Fruit fly (Drosophila melanogaster) whole organism, prepupa: ENCODE data around the gene shd.

Experiments used
- Blimp-1 ChIP-seq: fragments of 200-800 bp; sonication (Bioruptor generic); optimal IDR thresholded peaks from 3 replicates; lab custom pipeline; 2017; ENCODE audit warnings: missing biosample characterization, missing genetic modification characterization, mild to moderate bottlenecking, moderate library complexity, missing genetic modification reagents
- CG10669 ChIP-seq: fragments of 200-800 bp; sonication (Bioruptor generic); optimal IDR thresholded peaks from 3 replicates; lab custom pipeline; 2018; ENCODE audit warnings: missing biosample characterization, mild to moderate bottlenecking, missing genetic modification characterization, moderate library complexity
- CG11294 ChIP-seq: fragments of 200-800 bp; sonication (Bioruptor generic); IDR thresholded peaks from 2 replicates; pipeline ENCODE4 v1.3.6; 2022; ENCODE audit warnings: missing biosample characterization, missing genetic modification characterization
- CG11902 ChIP-seq: fragments of 200-800 bp; sonication (Bioruptor generic); optimal IDR thresholded peaks from 3 replicates; lab custom pipeline; 2016; ENCODE audit warnings: missing biosample characterization, missing genetic modification characterization
- CG15336 ChIP-seq: fragments of 200-800 bp; sonication (Bioruptor generic); IDR thresholded peaks from 2 replicates; pipeline ENCODE4 v1.3.6; 2022; ENCODE audit warnings: missing biosample characterization, missing genetic modification characterization
- CG1621 ChIP-seq: fragments of 200-800 bp; sonication (Bioruptor generic); optimal IDR thresholded peaks from 3 replicates; lab custom pipeline; 2018; ENCODE audit warnings: missing biosample characterization, mild to moderate bottlenecking, missing genetic modification characterization
- CG16779 ChIP-seq: fragments of 200-800 bp; sonication (Bioruptor generic); optimal IDR thresholded peaks from 3 replicates; lab custom pipeline; 2017; ENCODE audit warnings: missing biosample characterization, mild to moderate bottlenecking, missing genetic modification characterization
- CG32006 ChIP-seq: fragments of 200-800 bp; sonication (Bioruptor generic); optimal IDR thresholded peaks from 3 replicates; lab custom pipeline; 2017; ENCODE audit warnings: missing biosample characterization, mild to moderate bottlenecking, missing genetic modification characterization
- CG34406 ChIP-seq: fragments of 200-800 bp; sonication (Bioruptor generic); optimal IDR thresholded peaks from 3 replicates; lab custom pipeline; 2016; ENCODE audit warnings: missing biosample characterization, missing genetic modification characterization
- CG3919 ChIP-seq: fragments of 200-800 bp; sonication (Bioruptor generic); optimal IDR thresholded peaks from 3 replicates; lab custom pipeline; 2016; ENCODE audit warnings: missing biosample characterization, missing genetic modification characterization
- CG6163 ChIP-seq: fragments of 200-800 bp; sonication (Bioruptor generic); IDR thresholded peaks from 3 replicates; pipeline ENCODE4 v1.3.6; 2022; ENCODE audit warnings: missing biosample characterization, missing genetic modification characterization
- CG6276 ChIP-seq: fragments of 200-800 bp; sonication (Bioruptor generic); optimal IDR thresholded peaks from 2 replicates; lab custom pipeline; 2017; ENCODE audit warnings: missing biosample characterization, mild to moderate bottlenecking, missing genetic modification characterization
- CG6792 ChIP-seq: fragments of 200-800 bp; sonication (Bioruptor generic); optimal IDR thresholded peaks from 3 replicates; lab custom pipeline; 2016; ENCODE audit warnings: missing biosample characterization, missing genetic modification characterization
- CG6808 ChIP-seq: fragments of 200-800 bp; sonication (Bioruptor generic); optimal IDR thresholded peaks from 3 replicates; lab custom pipeline; 2017; ENCODE audit warnings: missing biosample characterization, missing genetic modification characterization, mild to moderate bottlenecking, moderate library complexity, missing genetic modification reagents
- CG6854 ChIP-seq: fragments of 200-800 bp; sonication (Bioruptor generic); optimal IDR thresholded peaks from 2 replicates; lab custom pipeline; 2017; ENCODE audit warnings: missing biosample characterization, mild to moderate bottlenecking, missing genetic modification characterization
- CG7368 ChIP-seq: fragments of 200-800 bp; sonication (Bioruptor generic); optimal IDR thresholded peaks from 3 replicates; lab custom pipeline; 2016; ENCODE audit warnings: missing biosample characterization, missing genetic modification characterization
- CG8119 ChIP-seq: fragments of 200-800 bp; sonication (Bioruptor generic); IDR thresholded peaks from 3 replicates; pipeline ENCODE4 v1.3.6; 2022; ENCODE audit warnings: missing biosample characterization, missing genetic modification characterization
- CG8632 ChIP-seq: fragments of 200-800 bp; sonication (Bioruptor generic); optimal IDR thresholded peaks from 3 replicates; lab custom pipeline; 2016; ENCODE audit warnings: missing biosample characterization, missing genetic modification characterization
- CG9139 ChIP-seq: fragments of 200-800 bp; sonication (Bioruptor generic); optimal IDR thresholded peaks from 3 replicates; lab custom pipeline; 2017; ENCODE audit warnings: missing biosample characterization, mild to moderate bottlenecking, missing genetic modification characterization
- Eip75B ChIP-seq: fragments of 200-800 bp; sonication (Bioruptor generic); optimal IDR thresholded peaks from 3 replicates; lab custom pipeline; 2016; ENCODE audit warnings: missing biosample characterization, missing genetic modification characterization
- Eip78C ChIP-seq: fragments of 200-800 bp; sonication (Bioruptor generic); peaks from one replicate; lab custom pipeline; 2016; ENCODE audit warnings: missing biosample characterization, missing genetic modification characterization
- Eip93F ChIP-seq: fragments of 200-800 bp; sonication (Bioruptor generic); optimal IDR thresholded peaks from 2 replicates; lab custom pipeline; 2016; ENCODE audit warnings: missing biosample characterization, mild to moderate bottlenecking, missing genetic modification characterization
- Ets96B ChIP-seq: fragments of 200-800 bp; optimal IDR thresholded peaks from 2 replicates; lab custom pipeline; 2019; ENCODE audit warnings: missing biosample characterization, mild to moderate bottlenecking, missing genetic modification characterization, moderate library complexity
- Gug ChIP-seq: fragments of 200-800 bp; sonication (Bioruptor generic); IDR thresholded peaks from 2 replicates; pipeline ENCODE4 v1.3.6; 2022; ENCODE audit warnings: missing biosample characterization, missing genetic modification characterization
- Hr38 ChIP-seq: sonication (Bioruptor generic); optimal IDR thresholded peaks from 2 replicates; lab custom pipeline; 2016; ENCODE audit warnings: missing biosample characterization, missing genetic modification characterization
- Hr4 ChIP-seq: fragments of 200-800 bp; sonication (Bioruptor generic); optimal IDR thresholded peaks from 3 replicates; lab custom pipeline; 2016; ENCODE audit warnings: missing biosample characterization, missing genetic modification characterization
- Lpt ChIP-seq: fragments of 200-800 bp; sonication (Bioruptor generic); optimal IDR thresholded peaks from 3 replicates; lab custom pipeline; 2016; ENCODE audit warnings: missing biosample characterization, missing genetic modification characterization
- Met ChIP-seq: fragments of 200-800 bp; sonication (Bioruptor generic); optimal IDR thresholded peaks from 3 replicates; lab custom pipeline; 2016; ENCODE audit warnings: missing biosample characterization, missing genetic modification characterization
- Smox ChIP-seq: fragments of 200-800 bp; sonication (Bioruptor generic); optimal IDR thresholded peaks from 3 replicates; lab custom pipeline; 2016; ENCODE audit warnings: missing biosample characterization, missing genetic modification characterization
- Sox102F ChIP-seq: fragments of 200-800 bp; sonication (Bioruptor generic); optimal IDR thresholded peaks from 2 replicates; lab custom pipeline; 2016; ENCODE audit warnings: missing biosample characterization, mild to moderate bottlenecking, missing genetic modification characterization
- Sox14 ChIP-seq: fragments of 200-800 bp; sonication (Bioruptor generic); optimal IDR thresholded peaks from 3 replicates; lab custom pipeline; 2016; ENCODE audit warnings: missing biosample characterization, missing genetic modification characterization
- Sox15 ChIP-seq: fragments of 200-800 bp; sonication (Bioruptor generic); optimal IDR thresholded peaks from 3 replicates; lab custom pipeline; 2016; ENCODE audit warnings: missing biosample characterization, missing genetic modification characterization
- acj6 ChIP-seq: fragments of 200-800 bp; sonication (Bioruptor generic); optimal IDR thresholded peaks from 3 replicates; lab custom pipeline; 2016; ENCODE audit warnings: missing biosample characterization, missing genetic modification characterization
- cyc ChIP-seq: fragments of 200-800 bp; sonication (Bioruptor generic); optimal IDR thresholded peaks from 3 replicates; lab custom pipeline; 2016; ENCODE audit warnings: missing biosample characterization, missing genetic modification characterization
- dac ChIP-seq: fragments of 200-800 bp; sonication (Bioruptor generic); optimal IDR thresholded peaks from 2 replicates; lab custom pipeline; 2017; ENCODE audit warnings: missing biosample characterization, mild to moderate bottlenecking, missing genetic modification characterization
- dsx ChIP-seq: fragments of 200-800 bp; optimal IDR thresholded peaks from 3 replicates; lab custom pipeline; 2019; ENCODE audit warnings: missing biosample characterization, mild to moderate bottlenecking, missing genetic modification characterization, moderate library complexity; ENCODE audit not compliant: poor library complexity, severe bottlenecking
- eg ChIP-seq: fragments of 200-800 bp; sonication (Bioruptor generic); IDR thresholded peaks from 3 replicates; pipeline ENCODE4 v1.3.6; 2022; ENCODE audit warnings: missing biosample characterization, missing genetic modification characterization
- esn ChIP-seq: fragments of 200-800 bp; sonication (Bioruptor generic); optimal IDR thresholded peaks from 2 replicates; lab custom pipeline; 2016; ENCODE audit warnings: missing biosample characterization, mild to moderate bottlenecking, missing genetic modification characterization, moderate library complexity
- fd85E ChIP-seq: fragments of 200-800 bp; sonication (Bioruptor generic); optimal IDR thresholded peaks from 3 replicates; lab custom pipeline; 2016; ENCODE audit warnings: missing biosample characterization, missing genetic modification characterization
- fkh ChIP-seq: fragments of 200-800 bp; sonication (Bioruptor generic); optimal IDR thresholded peaks from 3 replicates; lab custom pipeline; 2017; ENCODE audit warnings: missing biosample characterization, mild to moderate bottlenecking, missing genetic modification characterization, moderate library complexity
- net ChIP-seq: fragments of 200-800 bp; sonication (Bioruptor generic); optimal IDR thresholded peaks from 3 replicates; lab custom pipeline; 2016; ENCODE audit warnings: missing biosample characterization, missing genetic modification characterization
- salr ChIP-seq, 2 experiments: fragments of 200-800 bp; sonication (Bioruptor generic); optimal IDR thresholded peaks; 3 replicates each; lab custom pipeline; 2016 to 2018; ENCODE audit warnings: missing biosample characterization in 2 of 2, missing genetic modification characterization in 2 of 2, mild to moderate bottlenecking in 1 of 2
- spab ChIP-seq: fragments of 200-800 bp; sonication (Bioruptor generic); optimal IDR thresholded peaks from 2 replicates; lab custom pipeline; 2017; ENCODE audit warnings: missing biosample characterization, mild to moderate bottlenecking, missing genetic modification characterization, missing genetic modification reagents
- ss ChIP-seq, 2 experiments: fragments of 200-800 bp; sonication (Bioruptor generic); optimal IDR thresholded peaks; 2 replicates in 1 of 2; 3 replicates in 1 of 2; lab custom pipeline; 2017 to 2018; ENCODE audit warnings: mild to moderate bottlenecking in 2 of 2, missing biosample characterization in 2 of 2, missing genetic modification characterization in 2 of 2, moderate library complexity in 1 of 2
- svp ChIP-seq: fragments of 200-800 bp; sonication (Bioruptor generic); peaks from one replicate; lab custom pipeline; 2016; ENCODE audit warnings: missing biosample characterization, missing genetic modification characterization
- vri ChIP-seq: fragments of 200-800 bp; sonication (Bioruptor generic); optimal IDR thresholded peaks from 3 replicates; lab custom pipeline; 2016; ENCODE audit warnings: missing biosample characterization, mild to moderate bottlenecking, missing genetic modification characterization

shd gene

DNA sequence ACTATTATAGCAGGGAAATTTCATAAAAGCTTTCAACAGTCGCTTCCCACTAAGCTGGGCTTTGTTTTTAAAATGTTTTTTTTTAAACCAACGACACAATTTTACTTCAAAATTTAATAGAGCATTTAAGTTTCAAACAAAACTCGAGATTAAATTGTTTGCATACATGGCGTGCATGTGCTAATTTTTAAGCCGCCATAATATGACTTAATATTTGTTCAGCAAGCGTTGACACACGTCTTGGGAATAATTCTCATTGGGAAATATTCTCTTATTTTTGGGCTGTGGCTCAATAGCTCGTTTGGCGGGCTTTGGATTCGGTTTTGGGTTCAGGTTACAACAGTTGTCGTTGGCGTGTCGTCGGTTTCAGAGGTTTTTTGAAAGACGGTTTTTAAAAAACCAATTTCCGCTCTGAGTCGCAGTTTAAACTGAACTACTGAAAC lies 8.2 kb downstream of the shd start, which contains the start of gene CG9628 (continued):
- TF ChIP-seq Eip93F (no peak), net (GFP tag; lab: Kevin White, UChicago) (peak; percentile 40), Eip78C (peak; percentile 61), CG10669 (peak; percentile 23), svp (GFP tag; lab: Kevin White, UChicago) (no peak), Hr4 (peak; percentile 8), CG9139 (no peak), Blimp-1 (GFP tag; lab: Kevin White, UChicago) (no peak), CG3919 (GFP tag; lab: Kevin White, UChicago) (peak; percentile 77), dac (no peak), Met (GFP tag; lab: Kevin White, UChicago) (no peak), CG6808 (GFP tag; lab: Kevin White, UChicago) (no peak), acj6 (GFP tag; lab: Kevin White, UChicago) (no peak), CG6792 (GFP tag; lab: Kevin White, UChicago) (no peak), CG7368 (peak; percentile 62), esn (GFP tag; lab: Kevin White, UChicago) (peak; percentile 41), eg (GFP tag; lab: Robert Waterston, UW) (peak; percentile 66; the same call in 2 of the 3 replicates), Sox14 (GFP tag; lab: Kevin White, UChicago) (peak; percentile 3), fd85E (GFP tag; lab: Kevin White, UChicago) (peak; percentile 13), Smox (GFP tag; lab: Kevin White, UChicago) (no peak), Gug (GFP tag; lab: Robert Waterston, UW) (no peak), CG8119 (peak; percentile 53; the same call in 1 of the 3 replicates), ss (GFP tag; optimal IDR thresholded peaks at IDR 0.05; lab: Kevin White, UChicago) (no peak)

DNA sequence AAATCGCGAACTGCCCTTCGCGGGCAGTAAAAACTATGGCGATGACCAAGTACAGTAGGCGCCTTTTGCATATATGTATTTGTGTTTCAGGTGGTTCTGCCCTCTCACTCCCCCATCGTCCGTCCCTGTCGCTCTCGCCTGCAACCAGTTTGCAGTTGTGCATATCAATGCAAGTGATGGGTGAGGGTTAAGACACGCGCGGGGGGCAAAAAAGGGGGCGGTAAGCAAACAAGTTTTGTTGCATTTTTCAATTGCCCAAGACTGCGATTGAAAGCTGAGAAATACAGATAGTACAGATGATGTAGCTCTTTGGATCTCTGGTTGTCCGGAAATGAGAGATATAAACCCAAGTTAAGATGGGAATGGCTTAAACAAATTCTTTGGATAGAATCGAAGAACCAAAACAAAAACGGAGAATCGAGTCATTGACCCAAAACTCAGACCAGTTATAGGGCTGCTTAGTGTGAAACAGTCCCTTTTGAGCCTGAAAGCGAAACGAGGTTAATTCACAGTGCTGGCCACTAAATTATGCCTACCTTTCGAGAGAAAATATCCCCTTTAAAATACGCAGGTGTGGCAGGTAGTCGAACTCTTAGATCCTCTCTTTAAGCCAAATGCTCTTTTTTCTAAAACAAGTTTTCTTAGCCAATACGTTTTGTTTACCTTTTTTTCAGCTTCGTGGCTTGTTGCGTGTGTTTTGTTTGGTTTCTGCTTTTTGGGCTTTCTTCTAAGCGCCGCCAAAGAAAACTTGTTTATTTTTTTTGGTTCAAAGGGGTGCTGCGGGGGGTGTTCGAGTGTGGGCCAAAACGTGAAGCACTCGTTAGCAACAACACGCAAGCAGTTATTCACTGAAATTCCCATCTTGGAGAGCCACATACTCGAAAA lies 10.4 kb downstream of the shd start:
- TF ChIP-seq Gug (GFP tag; lab: Robert Waterston, UW) (no peak), CG11294 (peak; percentile 6; the same call in 1 of the 2 replicates), Hr38 (GFP tag; lab: Kevin White, UChicago) (no peak), CG9139 (peak; percentile 26), CG6163 (peak; percentile 57), eg (GFP tag; lab: Robert Waterston, UW) (peak; percentile 66; the same call in 1 of the 3 replicates), cyc (GFP tag; lab: Kevin White, UChicago) (no peak), CG11902 (GFP tag; lab: Kevin White, UChicago) (no peak), esn (GFP tag; lab: Kevin White, UChicago) (peak; percentile 17), CG6854 (GFP tag; lab: Kevin White, UChicago) (peak; percentile 21), Lpt (peak; percentile 43), ss (GFP tag; optimal IDR thresholded peaks at IDR 0.05; lab: Kevin White, UChicago) (peak; percentile 57 to 93), Ets96B (peak; percentile 20), Sox14 (GFP tag; lab: Kevin White, UChicago) (no peak), dac (peak; percentile 12), CG1621 (tag; lab: Kevin White, UChicago) (no peak), Sox15 (GFP tag; lab: Kevin White, UChicago) (no peak), Met (GFP tag; lab: Kevin White, UChicago) (peak; percentile 3), CG8119 (peak; percentile 43; the same call in 1 of the 3 replicates), Sox102F (GFP tag; lab: Kevin White, UChicago) (peak; percentile 39), CG34406 (no peak), dsx (GFP tag; lab: Kevin White, UChicago) (peak; percentile 34), fkh (peak; percentile 83), Eip75B (GFP tag; lab: Kevin White, UChicago) (peak; percentile 84), Smox (GFP tag; lab: Kevin White, UChicago) (no peak), CG8632 (GFP tag; lab: Kevin White, UChicago) (no peak), CG32006 (GFP tag; lab: Kevin White, UChicago) (no peak), Blimp-1 (GFP tag; lab: Kevin White, UChicago) (peak; percentile 78), CG16779 (tag; lab: Kevin White, UChicago) (peak; percentile 9), spab (GFP tag; lab: Kevin White, UChicago) (no peak), CG15336 (GFP tag; lab: Robert Waterston, UW) (peak; percentile 70; the same call in 1 of the 2 replicates), Eip93F (no peak), vri (peak; percentile 42), salr (GFP tag; optimal IDR thresholded peaks at IDR 0.05; lab: Kevin White, UChicago) (no peak), Eip78C (peak; percentile 39), CG6792 (GFP tag; lab: Kevin White, UChicago) (no peak), CG6276 (GFP tag; lab: Kevin White, UChicago) (peak; percentile 53)
